Fruit fly (Drosophila melanogaster) whole organism, prepupa: ENCODE results near the gene Fer3.

Experiments
- CG11762 ChIP-seq: fragments of 200-800 bp; sonication (Bioruptor generic); optimal IDR thresholded peaks from 3 replicates; lab custom pipeline; 2016; ENCODE audit warnings: missing biosample characterization, missing genetic modification characterization; ENCODE audit not compliant: insufficient read depth
- CG1621 ChIP-seq: fragments of 200-800 bp; sonication (Bioruptor generic); optimal IDR thresholded peaks from 3 replicates; lab custom pipeline; 2018; ENCODE audit warnings: missing biosample characterization, mild to moderate bottlenecking, missing genetic modification characterization
- CG31627 ChIP-seq: fragments of 200-800 bp; sonication (Bioruptor generic); optimal IDR thresholded peaks from 3 replicates; lab custom pipeline; 2016; ENCODE audit warnings: missing biosample characterization, missing genetic modification characterization
- CG6276 ChIP-seq: fragments of 200-800 bp; sonication (Bioruptor generic); optimal IDR thresholded peaks from 2 replicates; lab custom pipeline; 2017; ENCODE audit warnings: missing biosample characterization, mild to moderate bottlenecking, missing genetic modification characterization
- CG6792 ChIP-seq: fragments of 200-800 bp; sonication (Bioruptor generic); optimal IDR thresholded peaks from 3 replicates; lab custom pipeline; 2016; ENCODE audit warnings: missing biosample characterization, missing genetic modification characterization
- Eip78C ChIP-seq: fragments of 200-800 bp; sonication (Bioruptor generic); peaks from one replicate; lab custom pipeline; 2016; ENCODE audit warnings: missing biosample characterization, missing genetic modification characterization
- Eip93F ChIP-seq: fragments of 200-800 bp; sonication (Bioruptor generic); optimal IDR thresholded peaks from 2 replicates; lab custom pipeline; 2016; ENCODE audit warnings: missing biosample characterization, mild to moderate bottlenecking, missing genetic modification characterization
- Ets96B ChIP-seq: fragments of 200-800 bp; optimal IDR thresholded peaks from 2 replicates; lab custom pipeline; 2019; ENCODE audit warnings: missing biosample characterization, mild to moderate bottlenecking, missing genetic modification characterization, moderate library complexity
- Gug ChIP-seq: fragments of 200-800 bp; sonication (Bioruptor generic); IDR thresholded peaks from 2 replicates; pipeline ENCODE4 v1.3.6; 2022; ENCODE audit warnings: missing biosample characterization, missing genetic modification characterization
- Hr4 ChIP-seq: fragments of 200-800 bp; sonication (Bioruptor generic); optimal IDR thresholded peaks from 3 replicates; lab custom pipeline; 2016; ENCODE audit warnings: missing biosample characterization, missing genetic modification characterization
- Sox102F ChIP-seq: fragments of 200-800 bp; sonication (Bioruptor generic); optimal IDR thresholded peaks from 2 replicates; lab custom pipeline; 2016; ENCODE audit warnings: missing biosample characterization, mild to moderate bottlenecking, missing genetic modification characterization
- net ChIP-seq: fragments of 200-800 bp; sonication (Bioruptor generic); optimal IDR thresholded peaks from 3 replicates; lab custom pipeline; 2016; ENCODE audit warnings: missing biosample characterization, missing genetic modification characterization
- svp ChIP-seq: fragments of 200-800 bp; sonication (Bioruptor generic); peaks from one replicate; lab custom pipeline; 2016; ENCODE audit warnings: missing biosample characterization, missing genetic modification characterization

DNA sequence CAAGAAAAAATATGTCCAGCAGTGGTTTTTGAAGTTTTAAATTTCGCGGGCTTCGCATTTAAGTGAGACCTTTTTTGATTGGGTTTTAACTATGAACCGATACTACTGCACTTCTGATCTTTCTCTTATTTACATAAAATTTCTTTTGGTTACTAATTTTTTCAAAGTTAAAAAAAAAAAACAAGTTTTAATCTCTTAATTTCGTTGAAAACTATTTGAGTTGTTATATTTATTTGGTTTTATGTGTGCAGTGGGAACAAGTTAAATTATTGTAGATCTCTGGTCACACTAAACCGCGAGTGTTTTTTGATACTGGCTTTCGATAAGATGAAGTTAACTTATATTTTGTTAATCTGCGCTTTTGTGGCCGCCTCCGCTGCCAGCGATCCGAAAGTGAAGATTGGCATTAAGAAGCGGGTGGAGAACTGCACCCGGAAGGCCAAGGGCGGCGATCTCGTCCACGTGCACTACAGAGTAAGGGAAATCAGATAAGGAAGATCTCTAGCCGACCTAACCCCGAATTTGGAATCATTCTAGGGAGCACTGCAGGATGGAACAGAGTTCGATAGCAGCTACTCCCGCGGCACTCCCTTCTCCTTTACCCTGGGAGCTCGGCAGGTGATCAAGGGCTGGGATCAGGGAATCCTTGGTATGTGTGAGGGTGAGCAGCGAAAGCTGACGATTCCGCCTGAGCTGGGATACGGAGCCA is 20.0 kb downstream of the Fer3 start, which contains the start of gene CG14715:
- TF ChIP-seq Sox102F (GFP tag; lab: Kevin White, UChicago) (no peak), CG1621 (tag; lab: Kevin White, UChicago) (no peak), Hr4 (GFP tag; lab: Kevin White, UChicago) (no peak), net (no peak), CG6276 (GFP tag; lab: Kevin White, UChicago) (no peak), svp (peak; percentile 94), Ets96B (no peak), CG31627 (GFP tag; lab: Kevin White, UChicago) (peak; percentile 65), CG6792 (GFP tag; lab: Kevin White, UChicago) (peak; percentile 17), CG11762 (GFP tag; lab: Kevin White, UChicago) (no peak), Eip93F (GFP tag; lab: Kevin White, UChicago) (no peak), Eip78C (peak; percentile 65), Gug (GFP tag; lab: Robert Waterston, UW) (no peak)
